Fruit fly (Drosophila melanogaster) whole organism, embryonic: ENCODE data around the gene Osbp.

Source experiments
- Adf1 ChIP-seq: fragments of 200-800 bp; sonication (Bioruptor generic); IDR thresholded peaks from 2 replicates; pipeline ENCODE4 v1.3.6; 2022; ENCODE audit warnings: missing biosample characterization, missing genetic modification characterization
- Antp ChIP-seq: fragments of 200-800 bp; sonication (Bioruptor generic); optimal IDR thresholded peaks from 3 replicates; lab custom pipeline; 2016; ENCODE audit warnings: missing biosample characterization, missing genetic modification characterization
- CG11085 ChIP-seq: fragments of 200-800 bp; sonication (Bioruptor generic); IDR thresholded peaks from 2 replicates; pipeline ENCODE4 v1.3.6; 2022; ENCODE audit warnings: missing biosample characterization, missing genetic modification characterization
- CG1233 ChIP-seq: fragments of 200-800 bp; sonication (Bioruptor generic); optimal IDR thresholded peaks from 4 replicates; lab custom pipeline; 2018; ENCODE audit warnings: missing biosample characterization, mild to moderate bottlenecking, missing genetic modification characterization
- CG14014 ChIP-seq: fragments of 200-800 bp; sonication (Bioruptor generic); IDR thresholded peaks from 2 replicates; pipeline ENCODE4 v1.3.6; 2022; ENCODE audit warnings: missing biosample characterization, missing genetic modification characterization
- CG14860 ChIP-seq: fragments of 200-800 bp; sonication (Bioruptor generic); IDR thresholded peaks from 3 replicates; pipeline ENCODE4 v1.3.6; 2022; ENCODE audit warnings: missing biosample characterization, missing genetic modification characterization; ENCODE audit not compliant: partially characterized antibody
- CG14965 ChIP-seq: fragments of 200-800 bp; sonication (Bioruptor generic); optimal IDR thresholded peaks from 2 replicates; lab custom pipeline; 2016; ENCODE audit warnings: missing biosample characterization, missing genetic modification characterization, borderline replicate concordance
- CG15073 ChIP-seq: fragments of 200-800 bp; sonication (Bioruptor generic); optimal IDR thresholded peaks from 2 replicates; lab custom pipeline; 2016; ENCODE audit warnings: missing biosample characterization, missing genetic modification characterization
- CG1603 ChIP-seq: fragments of 200-800 bp; sonication (Bioruptor generic); optimal IDR thresholded peaks from 2 replicates; lab custom pipeline; 2019; ENCODE audit warnings: missing biosample characterization, mild to moderate bottlenecking, missing genetic modification characterization, moderate library complexity
- CG16815 ChIP-seq: fragments of 200-800 bp; sonication (Bioruptor generic); optimal IDR thresholded peaks from 3 replicates; lab custom pipeline; 2017; ENCODE audit warnings: missing biosample characterization, mild to moderate bottlenecking, missing genetic modification characterization
- CG2678 ChIP-seq: fragments of 200-800 bp; sonication (Bioruptor generic); optimal IDR thresholded peaks from 3 replicates; lab custom pipeline; 2019; ENCODE audit warnings: missing biosample characterization, mild to moderate bottlenecking, missing genetic modification characterization, moderate library complexity
- CG2712 ChIP-seq: fragments of 200-800 bp; optimal IDR thresholded peaks from 3 replicates; lab custom pipeline; 2019; ENCODE audit warnings: missing biosample characterization, mild to moderate bottlenecking, missing genetic modification characterization, moderate library complexity
- CG31224 ChIP-seq: fragments of 200-800 bp; sonication (Bioruptor generic); IDR thresholded peaks from 2 replicates; pipeline ENCODE4 v1.3.6; 2022; ENCODE audit warnings: missing biosample characterization, missing genetic modification characterization
- CG33557 ChIP-seq: fragments of 200-800 bp; sonication (Bioruptor generic); optimal IDR thresholded peaks from 2 replicates; lab custom pipeline; 2019; ENCODE audit warnings: missing biosample characterization, mild to moderate bottlenecking, missing genetic modification characterization, moderate library complexity
- CG3407 ChIP-seq: fragments of 200-800 bp; sonication (Bioruptor generic); optimal IDR thresholded peaks from 2 replicates; lab custom pipeline; 2018; ENCODE audit warnings: missing biosample characterization, mild to moderate bottlenecking, missing genetic modification characterization
- CG34422 ChIP-seq: fragments of 200-800 bp; sonication (Bioruptor generic); IDR thresholded peaks from 3 replicates; pipeline ENCODE4 v1.3.6; 2022; ENCODE audit warnings: missing biosample characterization, missing genetic modification characterization
- CG3838 ChIP-seq: fragments of 200-800 bp; sonication (Bioruptor generic); optimal IDR thresholded peaks from 3 replicates; lab custom pipeline; 2016; ENCODE audit warnings: missing biosample characterization, missing genetic modification characterization
- CG4282 ChIP-seq: fragments of 200-800 bp; sonication (Bioruptor generic); optimal IDR thresholded peaks from 2 replicates; lab custom pipeline; 2016; ENCODE audit warnings: missing biosample characterization, missing genetic modification characterization
- CG4404 ChIP-seq: fragments of 200-800 bp; sonication (Bioruptor generic); IDR thresholded peaks from 2 replicates; pipeline ENCODE4 v1.3.6; 2022; ENCODE audit warnings: missing biosample characterization, missing genetic modification characterization
- CG6254 ChIP-seq: fragments of 200-800 bp; sonication (Bioruptor generic); optimal IDR thresholded peaks from 3 replicates; lab custom pipeline; 2017; ENCODE audit warnings: mild to moderate bottlenecking, missing biosample characterization, missing genetic modification reagents, missing genetic modification characterization
- CG6654 ChIP-seq: fragments of 200-800 bp; sonication (Bioruptor generic); optimal IDR thresholded peaks from 2 replicates; lab custom pipeline; 2017; ENCODE audit warnings: missing biosample characterization, mild to moderate bottlenecking, missing genetic modification characterization
- CG6791 ChIP-seq: fragments of 200-800 bp; sonication (Bioruptor generic); IDR thresholded peaks from 3 replicates; pipeline ENCODE4 v1.3.6; 2022; ENCODE audit warnings: missing biosample characterization, missing genetic modification characterization; ENCODE audit not compliant: partially characterized antibody
- CG7987 ChIP-seq: fragments of 200-800 bp; sonication (Bioruptor generic); optimal IDR thresholded peaks from 2 replicates; lab custom pipeline; 2018; ENCODE audit warnings: missing biosample characterization, mild to moderate bottlenecking, missing genetic modification characterization, moderate library complexity
- CG9817 ChIP-seq: fragments of 200-800 bp; sonication (Bioruptor generic); optimal IDR thresholded peaks from 2 replicates; lab custom pipeline; 2018; ENCODE audit warnings: missing biosample characterization, mild to moderate bottlenecking, missing genetic modification characterization, moderate library complexity
- D19B ChIP-seq: fragments of 200-800 bp; sonication (Bioruptor generic); optimal IDR thresholded peaks from 2 replicates; lab custom pipeline; 2017; ENCODE audit warnings: missing biosample characterization, mild to moderate bottlenecking, missing genetic modification characterization
- Dad ChIP-seq: fragments of 200-800 bp; sonication (Bioruptor generic); optimal IDR thresholded peaks from 3 replicates; lab custom pipeline; 2016; ENCODE audit warnings: missing biosample characterization, missing genetic modification characterization
- HLH3B ChIP-seq: fragments of 200-800 bp; sonication (Bioruptor generic); IDR thresholded peaks from 2 replicates; pipeline ENCODE4 v1.3.6; 2022; ENCODE audit warnings: missing biosample characterization, missing genetic modification characterization
- Mes4 ChIP-seq: fragments of 200-800 bp; sonication (Bioruptor generic); optimal IDR thresholded peaks from 2 replicates; lab custom pipeline; 2016; ENCODE audit warnings: missing biosample characterization, missing genetic modification characterization
- Nf-YA ChIP-seq: fragments of 200-800 bp; sonication (Bioruptor generic); IDR thresholded peaks from 2 replicates; pipeline ENCODE4 v1.3.6; 2022; ENCODE audit warnings: missing biosample characterization, missing genetic modification characterization
- Poxn ChIP-seq: fragments of 200-800 bp; sonication (Bioruptor generic); IDR thresholded peaks from 2 replicates; pipeline ENCODE4 v1.3.6; 2022; ENCODE audit warnings: missing biosample characterization, missing genetic modification characterization
- Six4 ChIP-seq: fragments of 200-800 bp; sonication (Bioruptor generic); optimal IDR thresholded peaks from 2 replicates; lab custom pipeline; 2016; ENCODE audit warnings: missing biosample characterization, missing genetic modification characterization
- Sry-β ChIP-seq: fragments of 200-800 bp; sonication (Bioruptor generic); optimal IDR thresholded peaks from 2 replicates; lab custom pipeline; 2018; ENCODE audit warnings: missing biosample characterization, mild to moderate bottlenecking, missing genetic modification characterization, moderate library complexity
- Ssrp ChIP-seq: fragments of 200-800 bp; sonication (Bioruptor generic); optimal IDR thresholded peaks from 2 replicates; lab custom pipeline; 2018; ENCODE audit warnings: missing biosample characterization, mild to moderate bottlenecking, missing genetic modification characterization, moderate library complexity
- Usf ChIP-seq: fragments of 200-800 bp; sonication (Bioruptor generic); optimal IDR thresholded peaks from 2 replicates; lab custom pipeline; 2017; ENCODE audit warnings: missing genotype, missing biosample characterization, missing genetic modification characterization
- emc ChIP-seq: fragments of 200-800 bp; sonication (Bioruptor generic); optimal IDR thresholded peaks from 2 replicates; lab custom pipeline; 2016; ENCODE audit warnings: missing biosample characterization, missing genetic modification characterization
- ewg ChIP-seq: fragments of 200-800 bp; sonication (Bioruptor generic); optimal IDR thresholded peaks from 3 replicates; lab custom pipeline; 2017; ENCODE audit warnings: mild to moderate bottlenecking, missing biosample characterization, missing genetic modification reagents, missing genetic modification characterization
- fd96Cb ChIP-seq: fragments of 200-800 bp; sonication (Bioruptor generic); optimal IDR thresholded peaks from 2 replicates; lab custom pipeline; 2018; ENCODE audit warnings: missing biosample characterization, mild to moderate bottlenecking, missing genetic modification characterization, moderate library complexity
- gem ChIP-seq: fragments of 200-800 bp; sonication (Bioruptor generic); optimal IDR thresholded peaks from 2 replicates; lab custom pipeline; 2019; ENCODE audit warnings: missing biosample characterization, mild to moderate bottlenecking, missing genetic modification characterization, moderate library complexity
- grn ChIP-seq: fragments of 200-800 bp; sonication (Bioruptor generic); optimal IDR thresholded peaks from 3 replicates; lab custom pipeline; 2017; ENCODE audit warnings: missing biosample characterization, missing genetic modification characterization
- gro ChIP-seq: fragments of 200-800 bp; sonication (Bioruptor generic); optimal IDR thresholded peaks from 2 replicates; lab custom pipeline; 2016; ENCODE audit warnings: missing biosample characterization, missing genetic modification characterization
- her ChIP-seq: fragments of 200-800 bp; sonication (Bioruptor generic); optimal IDR thresholded peaks from 2 replicates; lab custom pipeline; 2016; ENCODE audit warnings: missing biosample characterization, missing genetic modification characterization
- kni ChIP-seq: fragments of 200-800 bp; sonication (Bioruptor generic); optimal IDR thresholded peaks from 3 replicates; lab custom pipeline; 2017; ENCODE audit warnings: mild to moderate bottlenecking, missing biosample characterization, missing genetic modification reagents, missing genetic modification characterization
- maf-S ChIP-seq: fragments of 200-800 bp; sonication (Bioruptor generic); optimal IDR thresholded peaks from 2 replicates; lab custom pipeline; 2016; ENCODE audit warnings: missing biosample characterization, missing genetic modification characterization
- schlank ChIP-seq: fragments of 200-800 bp; sonication (Bioruptor generic); optimal IDR thresholded peaks from 2 replicates; lab custom pipeline; 2018; ENCODE audit warnings: missing biosample characterization, mild to moderate bottlenecking, missing genetic modification characterization
- scrt ChIP-seq: fragments of 200-800 bp; sonication (Bioruptor generic); optimal IDR thresholded peaks from 2 replicates; lab custom pipeline; 2018; ENCODE audit warnings: missing biosample characterization, mild to moderate bottlenecking, missing genetic modification characterization, moderate library complexity
- so ChIP-seq: fragments of 200-800 bp; sonication (Bioruptor generic); IDR thresholded peaks from 3 replicates; pipeline ENCODE4 v1.3.6; 2022; ENCODE audit warnings: missing biosample characterization, missing genetic modification characterization
- tll ChIP-seq, 2 experiments: fragments of 200-800 bp in 1 of 2; fragments of >200 bp in 1 of 2; sonication (Bioruptor generic) in 1 of 2; optimal IDR thresholded peaks; 2 replicates each; lab custom pipeline; 2017 to 2019; ENCODE audit warnings: missing biosample characterization in 2 of 2, missing genetic modification characterization in 2 of 2, mild to moderate bottlenecking in 1 of 2, moderate library complexity in 1 of 2
- vfl ChIP-seq: fragments of 200-800 bp; sonication (Bioruptor generic); optimal IDR thresholded peaks from 2 replicates; lab custom pipeline; 2016; ENCODE audit warnings: missing biosample characterization, missing genetic modification characterization
- z ChIP-seq: fragments of 200-800 bp; sonication (Bioruptor generic); IDR thresholded peaks from 3 replicates; pipeline ENCODE4 v1.3.6; 2022; ENCODE audit warnings: missing biosample characterization, missing genetic modification characterization

Osbp gene

DNA sequence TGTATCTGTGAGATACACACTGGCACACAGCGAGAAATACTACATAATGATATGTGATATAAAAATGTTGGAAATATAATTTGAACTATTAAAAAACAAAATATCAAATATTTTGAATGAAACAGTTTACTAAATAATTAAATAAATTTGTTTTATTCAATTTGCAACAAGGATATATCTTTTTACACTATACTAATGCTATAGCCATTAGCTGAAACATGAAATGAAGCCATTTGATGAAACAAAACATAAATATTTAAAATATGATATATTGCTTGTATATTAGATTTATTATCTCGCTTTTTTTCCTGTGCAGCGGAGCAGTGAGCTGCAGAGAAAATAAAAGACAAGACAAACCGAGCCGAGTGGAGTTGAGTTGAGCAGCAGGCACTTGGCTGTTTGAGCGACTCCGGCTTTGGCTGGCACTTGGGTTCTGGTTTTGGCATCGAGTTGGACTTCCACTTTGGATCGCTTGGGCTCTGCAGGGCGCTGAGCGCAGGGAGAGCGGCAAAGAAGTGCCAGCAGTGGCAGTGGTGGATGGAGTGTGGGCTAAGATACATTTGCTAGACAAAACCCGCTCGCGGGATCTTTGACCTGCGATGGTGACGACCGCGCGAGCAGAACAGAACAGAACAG is 44.6 kb downstream of the Osbp start:
- peak; percentile 57; the same call in 1 of the 2 replicates for TF ChIP-seq Nf-YA (GFP tag; lab: Robert Waterston, UW)
- peak; percentile 29 for TF ChIP-seq Usf (GFP tag; lab: Kevin White, UChicago)
- peak; percentile 20; the same call in 1 of the 2 replicates for TF ChIP-seq CG14014 (GFP tag; lab: Robert Waterston, UW)
- no peak for TF ChIP-seq Antp (GFP tag; lab: Kevin White, UChicago)
- no peak for TF ChIP-seq Dad (GFP tag; lab: Kevin White, UChicago)
- peak; percentile 93 for TF ChIP-seq z (GFP tag; lab: Robert Waterston, UW)
- no peak for TF ChIP-seq emc (GFP tag; lab: Kevin White, UChicago)
- TF ChIP-seq D19B (GFP tag; lab: Kevin White, UChicago): peak; percentile 30
- TF ChIP-seq maf-S (GFP tag; lab: Kevin White, UChicago): no peak
- peak; percentile 31 for TF ChIP-seq ewg (GFP tag; lab: Kevin White, UChicago)
- TF ChIP-seq CG4282 (GFP tag; lab: Kevin White, UChicago): no peak
- peak; percentile 36 for TF ChIP-seq CG7987 (GFP tag; lab: Kevin White, UChicago)
- no peak for TF ChIP-seq CG14965 (GFP tag; lab: Kevin White, UChicago)
- no peak for TF ChIP-seq Adf1
- peak; percentile 3 for TF ChIP-seq grn
- TF ChIP-seq kni (GFP tag; lab: Kevin White, UChicago): peak; percentile 22
- no peak for TF ChIP-seq Mes4
- TF ChIP-seq vfl (GFP tag; lab: Kevin White, UChicago): no peak
- TF ChIP-seq CG2678 (tag; lab: Kevin White, UChicago): peak; percentile 93
- peak; percentile 71 for TF ChIP-seq HLH3B (GFP tag; lab: Robert Waterston, UW)
- TF ChIP-seq her: no peak
- TF ChIP-seq fd96Cb: peak; percentile 88
- TF ChIP-seq tll (GFP tag; optimal IDR thresholded peaks at IDR 0.05; lab: Kevin White, UChicago): peak in 1 of 2 experiments; percentile 21
- peak; percentile 57 for TF ChIP-seq CG6254 (GFP tag; lab: Kevin White, UChicago)
- peak; percentile 78 for TF ChIP-seq CG16815 (GFP tag; lab: Kevin White, UChicago)
- peak; percentile 64 for TF ChIP-seq scrt (GFP tag; lab: Kevin White, UChicago)
- TF ChIP-seq CG33557 (GFP tag; lab: Kevin White, UChicago): peak; percentile 89
- no peak for TF ChIP-seq gro (GFP tag; lab: Kevin White, UChicago)
- peak; percentile 60; the same call in 2 of the 3 replicates for TF ChIP-seq so
- 0 out of 2 replicates have a peak, but pooled peaks have one; percentile 13 for TF ChIP-seq CG11085 (GFP tag; lab: Robert Waterston, UW)
- no peak for TF ChIP-seq CG14860
- TF ChIP-seq gem (tag; lab: Kevin White, UChicago): peak; percentile 94
- peak; percentile 55; the same call in 1 of the 3 replicates for TF ChIP-seq CG34422 (GFP tag; lab: Robert Waterston, UW)
- TF ChIP-seq Six4 (GFP tag; lab: Kevin White, UChicago): peak; percentile 71
- peak; percentile 95 for TF ChIP-seq CG2712 (tag; lab: Kevin White, UChicago)
- TF ChIP-seq CG15073 (GFP tag; lab: Kevin White, UChicago): no peak
- no peak for TF ChIP-seq CG6791
- no peak for TF ChIP-seq CG3838 (GFP tag; lab: Kevin White, UChicago)
- TF ChIP-seq schlank (tag; lab: Kevin White, UChicago): no peak
- peak; percentile 74 for TF ChIP-seq CG1233
- TF ChIP-seq CG3407 (GFP tag; lab: Kevin White, UChicago): peak; percentile 53
- TF ChIP-seq CG1603: no peak
- TF ChIP-seq Poxn (GFP tag; lab: Robert Waterston, UW): no peak
- TF ChIP-seq CG31224 (GFP tag; lab: Robert Waterston, UW): peak; percentile 37; the same call in 1 of the 2 replicates
- TF ChIP-seq CG6654: peak; percentile 27
- TF ChIP-seq Sry-β (GFP tag; lab: Kevin White, UChicago): peak; percentile 49
- peak; percentile 71 for TF ChIP-seq CG4404 (GFP tag; lab: Robert Waterston, UW)
- peak; percentile 78 for TF ChIP-seq Ssrp
- peak; percentile 54 for TF ChIP-seq CG9817 (tag; lab: Kevin White, UChicago)
